1 fruit fly cellular context compared by ENCODE assay signal in the genomic region with DNA sequence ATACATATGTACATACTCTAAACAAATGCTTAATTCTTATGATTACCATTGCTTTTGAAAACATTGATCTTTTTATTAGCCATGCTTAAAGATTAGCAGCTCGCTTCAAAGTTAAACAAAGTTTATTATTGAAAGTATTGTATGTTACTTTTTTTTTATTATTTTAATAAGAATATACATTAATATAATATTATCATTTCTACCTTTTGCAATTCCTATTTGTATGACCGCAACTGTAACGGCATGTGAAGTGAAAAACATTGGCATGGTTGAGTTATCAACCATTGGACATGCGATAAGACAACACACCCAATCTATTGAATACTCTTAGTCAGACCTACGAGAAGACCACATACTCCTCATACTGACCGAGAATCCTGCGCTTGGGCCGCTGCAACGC.
A peak's percentile ranks its signal among the peaks of the same experiment; 100 is the strongest.
TF ChIP-seq lines count a peak whose summit lies in the region.

No protein-coding gene starts in this region.

TF ChIP-seq in whole organism, embryonic, 481 proteins besides CTCF, POLR2A, EP300 and RAD21 (continued from another document and continues in another):
- TF ChIP-seq Hr78 (GFP tag; optimal IDR thresholded peaks at IDR 0.05; lab: Kevin White, UChicago): no peak
- TF ChIP-seq CG17359 (tag; optimal IDR thresholded peaks at IDR 0.05; lab: Kevin White, UChicago): no peak
- no peak for TF ChIP-seq CG32772 (GFP tag; IDR thresholded peaks at IDR 0.05; lab: Robert Waterston, UW)
- no peak for TF ChIP-seq ash1 (GFP tag; optimal IDR thresholded peaks at IDR 0.05; lab: Kevin White, UChicago)
- TF ChIP-seq CG12236 (GFP tag; optimal IDR thresholded peaks at IDR 0.05; lab: Kevin White, UChicago): no peak
- TF ChIP-seq CG4617 (GFP tag; optimal IDR thresholded peaks at IDR 0.05; lab: Kevin White, UChicago; ENCODE audit: borderline replicate concordance): no peak
- no peak for TF ChIP-seq Spps (tag; optimal IDR thresholded peaks at IDR 0.05; lab: Kevin White, UChicago)
- no peak for TF ChIP-seq CG7963 (GFP tag; IDR thresholded peaks at IDR 0.05; lab: Robert Waterston, UW; ENCODE audit: partially characterized antibody)
- no peak for TF ChIP-seq pum (GFP tag; optimal IDR thresholded peaks at IDR 0.05; lab: Kevin White, UChicago)
- TF ChIP-seq kay (GFP tag; optimal IDR thresholded peaks at IDR 0.05; lab: Kevin White, UChicago): no peak
- TF ChIP-seq Xbp1 (GFP tag; optimal IDR thresholded peaks at IDR 0.05; lab: Kevin White, UChicago): no peak
- TF ChIP-seq org-1 (GFP tag; optimal IDR thresholded peaks at IDR 0.05; lab: Kevin White, UChicago): no peak
- no peak for TF ChIP-seq CG9609 (GFP tag; optimal IDR thresholded peaks at IDR 0.05; lab: Kevin White, UChicago)
- peak; percentile 25 for TF ChIP-seq sd (tag; optimal IDR thresholded peaks at IDR 0.05; lab: Kevin White, UChicago)
- no peak for TF ChIP-seq slp2 (GFP tag; optimal IDR thresholded peaks at IDR 0.05; lab: Kevin White, UChicago)
- TF ChIP-seq gt (GFP tag; IDR thresholded peaks at IDR 0.05; lab: Robert Waterston, UW): no peak
- no peak for TF ChIP-seq lov (optimal IDR thresholded peaks at IDR 0.05; lab: Kevin White, UChicago)
- TF ChIP-seq lov (GFP tag; IDR thresholded peaks at IDR 0.05; lab: Robert Waterston, UW): no peak
- TF ChIP-seq Hr39 (optimal IDR thresholded peaks at IDR 0.05; lab: Kevin White, UChicago): no peak
- TF ChIP-seq CG3995 (GFP tag; optimal IDR thresholded peaks at IDR 0.05; lab: Kevin White, UChicago): no peak
- no peak for TF ChIP-seq Rx (GFP tag; IDR thresholded peaks at IDR 0.05; lab: Robert Waterston, UW)
- TF ChIP-seq mam (GFP tag; optimal IDR thresholded peaks at IDR 0.05; lab: Kevin White, UChicago): no peak
- TF ChIP-seq ap (GFP tag; IDR thresholded peaks at IDR 0.05; lab: Robert Waterston, UW): no peak
- no peak for TF ChIP-seq p53 (GFP tag; optimal IDR thresholded peaks at IDR 0.05; lab: Kevin White, UChicago)
- TF ChIP-seq schlank (tag; optimal IDR thresholded peaks at IDR 0.05; lab: Kevin White, UChicago): no peak
- TF ChIP-seq Hand (GFP tag; optimal IDR thresholded peaks at IDR 0.05; lab: Kevin White, UChicago): peak; percentile 49
- TF ChIP-seq sens (GFP tag; lab: Kevin White, UChicago): peak; percentile 46
- TF ChIP-seq D19A (tag; optimal IDR thresholded peaks at IDR 0.05; lab: Kevin White, UChicago): peak; percentile 41
- no peak for TF ChIP-seq sens-2 (GFP tag; IDR thresholded peaks at IDR 0.05; lab: Robert Waterston, UW)
- no peak for TF ChIP-seq Stat92E (GFP tag; optimal IDR thresholded peaks at IDR 0.05; lab: Kevin White, UChicago)
- no peak for TF ChIP-seq Med (GFP tag; lab: Kevin White, UChicago)
- no peak for TF ChIP-seq abd-A (tag; optimal IDR thresholded peaks at IDR 0.05; lab: Kevin White, UChicago)
- no peak for TF ChIP-seq CG15514 (GFP tag; optimal IDR thresholded peaks at IDR 0.05; lab: Kevin White, UChicago)
- peak; percentile 19 for TF ChIP-seq Sox100B (GFP tag; optimal IDR thresholded peaks at IDR 0.05; lab: Kevin White, UChicago)
- TF ChIP-seq kni (GFP tag; optimal IDR thresholded peaks at IDR 0.05; lab: Kevin White, UChicago): no peak
- no peak for TF ChIP-seq maf-S (GFP tag; optimal IDR thresholded peaks at IDR 0.05; lab: Kevin White, UChicago)
- no peak for TF ChIP-seq CG10431 (GFP tag; optimal IDR thresholded peaks at IDR 0.05; lab: Kevin White, UChicago)
- TF ChIP-seq hbn (GFP tag; IDR thresholded peaks at IDR 0.05; lab: Robert Waterston, UW; ENCODE audit: partially characterized antibody): no peak
- no peak for TF ChIP-seq Taf1 (GFP tag; IDR thresholded peaks at IDR 0.05; lab: Robert Waterston, UW)
- TF ChIP-seq CG31388 (GFP tag; optimal IDR thresholded peaks at IDR 0.05; lab: Kevin White, UChicago): no peak
- peak; percentile 40; the same call in 2 of the 3 replicates for TF ChIP-seq row (GFP tag; IDR thresholded peaks at IDR 0.05; lab: Robert Waterston, UW)
- TF ChIP-seq vnd (GFP tag; IDR thresholded peaks at IDR 0.05; lab: Robert Waterston, UW; ENCODE audit: partially characterized antibody): no peak
- TF ChIP-seq CkIIα-i1 (GFP tag; IDR thresholded peaks at IDR 0.05; lab: Robert Waterston, UW): no peak
- no peak for TF ChIP-seq CG17385 (GFP tag; optimal IDR thresholded peaks at IDR 0.05; lab: Kevin White, UChicago)
- TF ChIP-seq CG31365 (tag; optimal IDR thresholded peaks at IDR 0.05; lab: Kevin White, UChicago): no peak
- TF ChIP-seq grau (tag; optimal IDR thresholded peaks at IDR 0.05; lab: Kevin White, UChicago): peak; percentile 28
- TF ChIP-seq CG14710 (tag; optimal IDR thresholded peaks at IDR 0.05; lab: Kevin White, UChicago): no peak
- no peak for TF ChIP-seq cad (GFP tag; optimal IDR thresholded peaks at IDR 0.05; lab: Kevin White, UChicago)
- TF ChIP-seq Oli (tag; optimal IDR thresholded peaks at IDR 0.05; lab: Kevin White, UChicago): peak; percentile 16
- peak; percentile 40 for TF ChIP-seq Meics (GFP tag; optimal IDR thresholded peaks at IDR 0.05; lab: Kevin White, UChicago)
- TF ChIP-seq eyg (GFP tag; optimal IDR thresholded peaks at IDR 0.05; lab: Kevin White, UChicago): no peak
- no peak for TF ChIP-seq CoRest (tag; optimal IDR thresholded peaks at IDR 0.05; lab: Kevin White, UChicago)
- TF ChIP-seq CG4854 (GFP tag; optimal IDR thresholded peaks at IDR 0.05; lab: Kevin White, UChicago): no peak
- TF ChIP-seq ttk (GFP tag; IDR thresholded peaks at IDR 0.05; lab: Robert Waterston, UW): no peak
- TF ChIP-seq Dbx (GFP tag; IDR thresholded peaks at IDR 0.05; lab: Robert Waterston, UW): no peak
- no peak for TF ChIP-seq CG13624 (GFP tag; optimal IDR thresholded peaks at IDR 0.05; lab: Kevin White, UChicago)
- TF ChIP-seq CG34376 (GFP tag; optimal IDR thresholded peaks at IDR 0.05; lab: Kevin White, UChicago): no peak
- TF ChIP-seq H15 (GFP tag; IDR thresholded peaks at IDR 0.05; lab: Robert Waterston, UW): no peak
- peak; percentile 9 for TF ChIP-seq HmgZ (tag; optimal IDR thresholded peaks at IDR 0.05; lab: Kevin White, UChicago)
- TF ChIP-seq CG11695 (GFP tag; IDR thresholded peaks at IDR 0.05; lab: Robert Waterston, UW): 0 out of 3 replicates have a peak, but pooled peaks have one; percentile 33
- TF ChIP-seq nerfin-2 (GFP tag; IDR thresholded peaks at IDR 0.05; lab: Robert Waterston, UW; ENCODE audit: partially characterized antibody): no peak
- TF ChIP-seq mld (GFP tag; IDR thresholded peaks at IDR 0.05; lab: Robert Waterston, UW; ENCODE audit: partially characterized antibody): no peak
- TF ChIP-seq Hmx (GFP tag; optimal IDR thresholded peaks at IDR 0.05; lab: Kevin White, UChicago): no peak
- TF ChIP-seq CG14667 (GFP tag; IDR thresholded peaks at IDR 0.05; lab: Robert Waterston, UW): no peak
- TF ChIP-seq z (GFP tag; IDR thresholded peaks at IDR 0.05; lab: Robert Waterston, UW): no peak
- no peak for TF ChIP-seq CG6791 (GFP tag; IDR thresholded peaks at IDR 0.05; lab: Robert Waterston, UW; ENCODE audit: partially characterized antibody)
- TF ChIP-seq Aef1 (GFP tag; IDR thresholded peaks at IDR 0.05; lab: Robert Waterston, UW): no peak
- TF ChIP-seq YL-1 (GFP tag; optimal IDR thresholded peaks at IDR 0.05; lab: Kevin White, UChicago): no peak
- TF ChIP-seq BtbVII (GFP tag; optimal IDR thresholded peaks at IDR 0.05; lab: Kevin White, UChicago): peak; percentile 10
- no peak for TF ChIP-seq seq (GFP tag; IDR thresholded peaks at IDR 0.05; lab: Robert Waterston, UW)
- TF ChIP-seq CG3847 (GFP tag; IDR thresholded peaks at IDR 0.05; lab: Robert Waterston, UW): no peak
- no peak for TF ChIP-seq D19B (GFP tag; optimal IDR thresholded peaks at IDR 0.05; lab: Kevin White, UChicago)
- peak; percentile 16 for TF ChIP-seq CG12391 (tag; optimal IDR thresholded peaks at IDR 0.05; lab: Kevin White, UChicago)
- TF ChIP-seq psq (GFP tag; optimal IDR thresholded peaks at IDR 0.05; lab: Kevin White, UChicago): no peak
- TF ChIP-seq klu (GFP tag; IDR thresholded peaks at IDR 0.05; lab: Robert Waterston, UW): no peak
- TF ChIP-seq CG15269 (tag; optimal IDR thresholded peaks at IDR 0.05; lab: Kevin White, UChicago): peak; percentile 55
- TF ChIP-seq CG3065 (GFP tag; optimal IDR thresholded peaks at IDR 0.05; lab: Kevin White, UChicago): no peak
- no peak for TF ChIP-seq stc (GFP tag; IDR thresholded peaks at IDR 0.05; lab: Robert Waterston, UW)
- no peak for TF ChIP-seq Hmr (GFP tag; optimal IDR thresholded peaks at IDR 0.05; lab: Kevin White, UChicago)
- TF ChIP-seq croc (GFP tag; conservative IDR thresholded peaks at IDR 0.05; lab: Robert Waterston, UW): no peak
- no peak for TF ChIP-seq CG7372 (GFP tag; IDR thresholded peaks at IDR 0.05; lab: Robert Waterston, UW)
- no peak for TF ChIP-seq CG8359 (GFP tag; optimal IDR thresholded peaks at IDR 0.05; lab: Kevin White, UChicago; ENCODE audit: borderline replicate concordance)
- no peak for TF ChIP-seq CG1602 (GFP tag; optimal IDR thresholded peaks at IDR 0.05; lab: Kevin White, UChicago)
- TF ChIP-seq CG10209 (GFP tag; optimal IDR thresholded peaks at IDR 0.05; lab: Kevin White, UChicago): peak; percentile 16
- TF ChIP-seq CG12219 (GFP tag; optimal IDR thresholded peaks at IDR 0.05; lab: Kevin White, UChicago): no peak
- TF ChIP-seq CG13287 (GFP tag; IDR thresholded peaks at IDR 0.05; lab: Robert Waterston, UW; ENCODE audit: partially characterized antibody): no peak
- no peak for TF ChIP-seq CG16813 (GFP tag; IDR thresholded peaks at IDR 0.05; lab: Robert Waterston, UW; ENCODE audit: partially characterized antibody)
- TF ChIP-seq Deaf1 (tag; optimal IDR thresholded peaks at IDR 0.05; lab: Kevin White, UChicago): no peak
- TF ChIP-seq CG9932 (GFP tag; IDR thresholded peaks at IDR 0.05; lab: Robert Waterston, UW): no peak
- TF ChIP-seq Sin3A (optimal IDR thresholded peaks at IDR 0.05; lab: Kevin White, UChicago): no peak
- TF ChIP-seq CG1603 (tag; optimal IDR thresholded peaks at IDR 0.05; lab: Kevin White, UChicago): no peak
- TF ChIP-seq CG14860 (GFP tag; IDR thresholded peaks at IDR 0.05; lab: Robert Waterston, UW; ENCODE audit: partially characterized antibody): no peak
- TF ChIP-seq fd3F (GFP tag; optimal IDR thresholded peaks at IDR 0.05; lab: Kevin White, UChicago): no peak
- no peak for TF ChIP-seq Usf (GFP tag; optimal IDR thresholded peaks at IDR 0.05; lab: Kevin White, UChicago)
- TF ChIP-seq CG12659 (GFP tag; optimal IDR thresholded peaks at IDR 0.05; lab: Kevin White, UChicago): peak; percentile 1
- no peak for TF ChIP-seq CHES-1-like (GFP tag; optimal IDR thresholded peaks at IDR 0.05; lab: Kevin White, UChicago)
- TF ChIP-seq bowl (GFP tag; IDR thresholded peaks at IDR 0.05; lab: Robert Waterston, UW): no peak
- TF ChIP-seq CG17829 (tag; optimal IDR thresholded peaks at IDR 0.05; lab: Kevin White, UChicago): no peak
- no peak for TF ChIP-seq Neu2 (GFP tag; optimal IDR thresholded peaks at IDR 0.05; lab: Kevin White, UChicago; ENCODE audit: borderline replicate concordance)
- no peak for TF ChIP-seq Jarid2 (GFP tag; optimal IDR thresholded peaks at IDR 0.05; lab: Kevin White, UChicago)
- no peak for TF ChIP-seq NfI (GFP tag; optimal IDR thresholded peaks at IDR 0.05; lab: Kevin White, UChicago)
- no peak for TF ChIP-seq bcd (GFP tag; optimal IDR thresholded peaks at IDR 0.05; lab: Kevin White, UChicago)
- TF ChIP-seq CG7987 (GFP tag; optimal IDR thresholded peaks at IDR 0.05; lab: Kevin White, UChicago): no peak
- no peak for TF ChIP-seq CG13123 (GFP tag; optimal IDR thresholded peaks at IDR 0.05; lab: Kevin White, UChicago)
- no peak for TF ChIP-seq Ptx1 (GFP tag; IDR thresholded peaks at IDR 0.05; lab: Robert Waterston, UW)
- no peak for TF ChIP-seq HLH3B (GFP tag; IDR thresholded peaks at IDR 0.05; lab: Robert Waterston, UW)
- TF ChIP-seq CG17912 (GFP tag; optimal IDR thresholded peaks at IDR 0.05; lab: Kevin White, UChicago): no peak
- TF ChIP-seq CG12155 (GFP tag; optimal IDR thresholded peaks at IDR 0.05; lab: Kevin White, UChicago): no peak
- TF ChIP-seq CG8388 (GFP tag; optimal IDR thresholded peaks at IDR 0.05; lab: Kevin White, UChicago): no peak
- TF ChIP-seq CG9797 (GFP tag; optimal IDR thresholded peaks at IDR 0.05; lab: Kevin White, UChicago): no peak
- peak; percentile 3 for TF ChIP-seq CG9727 (GFP tag; optimal IDR thresholded peaks at IDR 0.05; lab: Kevin White, UChicago)
- TF ChIP-seq Lpt (GFP tag; optimal IDR thresholded peaks at IDR 0.05; lab: Kevin White, UChicago): no peak
- 0 out of 2 replicates have a peak, but pooled peaks have one; percentile 15 for TF ChIP-seq CG31441 (GFP tag; IDR thresholded peaks at IDR 0.05; lab: Robert Waterston, UW)
- peak; percentile 46 for TF ChIP-seq PHDP (tag; optimal IDR thresholded peaks at IDR 0.05; lab: Kevin White, UChicago)
- TF ChIP-seq Pdp1 (GFP tag; optimal IDR thresholded peaks at IDR 0.05; lab: Kevin White, UChicago): no peak
- no peak for TF ChIP-seq CG15696 (tag; optimal IDR thresholded peaks at IDR 0.05; lab: Kevin White, UChicago)
- no peak for TF ChIP-seq fd102C (GFP tag; optimal IDR thresholded peaks at IDR 0.05; lab: Kevin White, UChicago)
- TF ChIP-seq CG12744 (GFP tag; optimal IDR thresholded peaks at IDR 0.05; lab: Kevin White, UChicago): no peak
- TF ChIP-seq NFAT (GFP tag; IDR thresholded peaks at IDR 0.05; lab: Robert Waterston, UW): no peak; the same call in 1 of the 2 replicates
- no peak for TF ChIP-seq CG4282 (GFP tag; optimal IDR thresholded peaks at IDR 0.05; lab: Kevin White, UChicago)
- no peak for TF ChIP-seq ATbp (GFP tag; optimal IDR thresholded peaks at IDR 0.05; lab: Kevin White, UChicago)
- TF ChIP-seq sug (tag; optimal IDR thresholded peaks at IDR 0.05; lab: Kevin White, UChicago): no peak
- no peak for TF ChIP-seq Bteb2 (GFP tag; optimal IDR thresholded peaks at IDR 0.05; lab: Kevin White, UChicago)
- no peak for TF ChIP-seq tup (GFP tag; optimal IDR thresholded peaks at IDR 0.05; lab: Kevin White, UChicago)
- no peak for TF ChIP-seq C15 (GFP tag; IDR thresholded peaks at IDR 0.05; lab: Robert Waterston, UW)
- TF ChIP-seq bab2 (GFP tag; optimal IDR thresholded peaks at IDR 0.05; lab: Kevin White, UChicago): no peak
- TF ChIP-seq CG18262 (tag; optimal IDR thresholded peaks at IDR 0.05; lab: Kevin White, UChicago): no peak
- peak; percentile 92 for TF ChIP-seq CG11696 (GFP tag; IDR thresholded peaks at IDR 0.05; lab: Robert Waterston, UW)
- peak; percentile 7 for TF ChIP-seq Vsx1 (GFP tag; optimal IDR thresholded peaks at IDR 0.05; lab: Kevin White, UChicago)
- no peak for TF ChIP-seq ranshi (GFP tag; IDR thresholded peaks at IDR 0.05; lab: Robert Waterston, UW)
- TF ChIP-seq CG34422 (GFP tag; IDR thresholded peaks at IDR 0.05; lab: Robert Waterston, UW): no peak
- TF ChIP-seq CG15073 (GFP tag; optimal IDR thresholded peaks at IDR 0.05; lab: Kevin White, UChicago): no peak
- peak; percentile 11 for TF ChIP-seq CG13424 (tag; optimal IDR thresholded peaks at IDR 0.05; lab: Kevin White, UChicago)
